Fruit fly (Drosophila melanogaster) whole organism, wandering third instar larva: ENCODE measurements around the gene CG6398.

Source experiments
- Abd-B ChIP-seq: fragments of >200 bp; optimal IDR thresholded peaks from 2 replicates; lab custom pipeline; 2017; ENCODE audit warnings: missing biosample characterization, missing genetic modification characterization
- CG32264 ChIP-seq: fragments of 200-800 bp; sonication (Bioruptor generic); optimal IDR thresholded peaks from 2 replicates; lab custom pipeline; 2016; ENCODE audit warnings: missing biosample characterization, missing genetic modification characterization
- CG9705 ChIP-seq: fragments of 200-800 bp; sonication (Bioruptor generic); optimal IDR thresholded peaks from 2 replicates; lab custom pipeline; 2018; ENCODE audit warnings: missing biosample characterization, mild to moderate bottlenecking, missing genetic modification characterization
- CrebA ChIP-seq: fragments of 200-800 bp; sonication (Bioruptor generic); optimal IDR thresholded peaks from 2 replicates; lab custom pipeline; 2016; ENCODE audit warnings: missing biosample characterization, mild to moderate bottlenecking, missing genetic modification characterization, borderline replicate concordance
- Dfd ChIP-seq: fragments of >200 bp; optimal IDR thresholded peaks from 2 replicates; lab custom pipeline; 2017; ENCODE audit warnings: missing biosample characterization, missing genetic modification characterization
- Dif ChIP-seq: fragments of 200-275, 200-300 bp; sonication (Bioruptor generic); optimal IDR thresholded peaks from 2 replicates; lab custom pipeline; 2018; ENCODE audit warnings: missing biosample characterization, missing genetic modification characterization; ENCODE audit not compliant: partially characterized antibody
- GATAd ChIP-seq: sonication (Bioruptor generic); optimal IDR thresholded peaks from 2 replicates; lab custom pipeline; 2016; ENCODE audit warnings: missing biosample characterization, missing genetic modification characterization
- HLH106 ChIP-seq: fragments of 200-800 bp; optimal IDR thresholded peaks from 3 replicates; lab custom pipeline; 2019; ENCODE audit warnings: missing biosample characterization, mild to moderate bottlenecking, missing genetic modification characterization, moderate library complexity
- Hr78 ChIP-seq: fragments of >200 bp; optimal IDR thresholded peaks from 2 replicates; lab custom pipeline; 2017; ENCODE audit warnings: missing biosample characterization, missing genetic modification characterization
- Hr83 ChIP-seq: fragments of 200-300 bp; sonication (Bioruptor generic); optimal IDR thresholded peaks from 2 replicates; lab custom pipeline; 2016; ENCODE audit warnings: missing biosample characterization, mild to moderate bottlenecking, missing genetic modification characterization, moderate library complexity; ENCODE audit not compliant: poor library complexity, severe bottlenecking
- Myc ChIP-seq: fragments of >200 bp; optimal IDR thresholded peaks from 2 replicates; lab custom pipeline; 2017
- N ChIP-seq: fragments of >200 bp; optimal IDR thresholded peaks from 2 replicates; lab custom pipeline; 2018; ENCODE audit warnings: missing biosample characterization, missing external identifiers, missing genetic modification characterization
- OdsH ChIP-seq: fragments of 200-800 bp; sonication (Bioruptor generic); optimal IDR thresholded peaks from 2 replicates; lab custom pipeline; 2016; ENCODE audit warnings: missing biosample characterization, mild to moderate bottlenecking, missing genetic modification characterization
- Rel ChIP-seq, 2 experiments: fragments of 200-800 bp; sonication (Bioruptor generic) in 1 of 2; optimal IDR thresholded peaks; 2 replicates in 1 of 2; 3 replicates in 1 of 2; lab custom pipeline; 2016 to 2019; ENCODE audit warnings: mild to moderate bottlenecking in 2 of 2, missing biosample characterization in 2 of 2, missing genetic modification characterization in 2 of 2, moderate library complexity in 1 of 2
- Sp1 ChIP-seq: fragments of 200-800 bp; sonication (Bioruptor generic); optimal IDR thresholded peaks from 3 replicates; lab custom pipeline; 2019; ENCODE audit warnings: missing biosample characterization, mild to moderate bottlenecking, missing genetic modification characterization, moderate library complexity
- Vsx2 ChIP-seq: fragments of 200-300, 225-300 bp; sonication (Bioruptor generic); optimal IDR thresholded peaks from 2 replicates; lab custom pipeline; 2018; ENCODE audit warnings: missing biosample characterization, missing genetic modification characterization; ENCODE audit not compliant: partially characterized antibody
- br ChIP-seq: fragments of 200-800 bp; sonication (Bioruptor generic); optimal IDR thresholded peaks from 2 replicates; lab custom pipeline; 2016; ENCODE audit warnings: missing biosample characterization, missing genetic modification characterization
- brk ChIP-seq: fragments of 200-800 bp; sonication (Bioruptor generic); optimal IDR thresholded peaks from 2 replicates; lab custom pipeline; 2016; ENCODE audit warnings: missing biosample characterization, mild to moderate bottlenecking, missing genetic modification characterization
- dl ChIP-seq, 2 experiments: fragments of 175-275, 200-275 bp in 1 of 2; fragments of 200-275 bp in 1 of 2; sonication (Bioruptor generic); optimal IDR thresholded peaks; lab custom pipeline; 2018; ENCODE audit warnings: mild to moderate bottlenecking in 2 of 2, missing biosample characterization in 2 of 2, missing genetic modification characterization in 2 of 2, moderate library complexity in 2 of 2; ENCODE audit not compliant: partially characterized antibody in 2 of 2, insufficient read depth in 1 of 2
- dmrt93B ChIP-seq: fragments of 200-800 bp; sonication (Bioruptor generic); optimal IDR thresholded peaks from 2 replicates; lab custom pipeline; 2018; ENCODE audit warnings: missing biosample characterization, mild to moderate bottlenecking, missing genetic modification characterization
- dsf ChIP-seq: sonication (Bioruptor generic); optimal IDR thresholded peaks from 2 replicates; lab custom pipeline; 2016; ENCODE audit warnings: missing biosample characterization, missing genetic modification characterization, borderline replicate concordance
- ey ChIP-seq: fragments of 200-800 bp; sonication (Bioruptor generic); optimal IDR thresholded peaks from 2 replicates; lab custom pipeline; 2016; ENCODE audit warnings: missing biosample characterization, missing genetic modification characterization
- foxo ChIP-seq, 2 experiments: fragments of 200-800 bp; sonication (Bioruptor generic); optimal IDR thresholded peaks; 2 replicates in 1 of 2; 3 replicates in 1 of 2; lab custom pipeline; 2016 to 2017; ENCODE audit warnings: missing biosample characterization in 2 of 2, missing genetic modification characterization in 2 of 2
- fru ChIP-seq: fragments of 200-800 bp; sonication (Bioruptor generic); optimal IDR thresholded peaks from 3 replicates; lab custom pipeline; 2016; ENCODE audit warnings: missing biosample characterization, mild to moderate bottlenecking, missing genetic modification characterization
- h ChIP-seq: fragments of 200-800 bp; sonication (Bioruptor generic); optimal IDR thresholded peaks from 3 replicates; lab custom pipeline; 2016; ENCODE audit warnings: missing biosample characterization, mild to moderate bottlenecking, missing genetic modification characterization
- jim ChIP-seq: fragments of 175-275, 200-325 bp; sonication (Bioruptor generic); optimal IDR thresholded peaks from 2 replicates; lab custom pipeline; 2016; ENCODE audit warnings: missing biosample characterization, mild to moderate bottlenecking, missing genetic modification characterization
- pan ChIP-seq: fragments of >200 bp; optimal IDR thresholded peaks from 2 replicates; lab custom pipeline; 2017
- psq ChIP-seq: fragments of 200-800 bp; sonication (Bioruptor generic); optimal IDR thresholded peaks from 3 replicates; lab custom pipeline; 2017; ENCODE audit warnings: missing biosample characterization, mild to moderate bottlenecking, missing genetic modification characterization, moderate library complexity
- rgr ChIP-seq: fragments of 200-800 bp; sonication (Bioruptor generic); optimal IDR thresholded peaks from 3 replicates; lab custom pipeline; 2016; ENCODE audit warnings: missing biosample characterization, mild to moderate bottlenecking, missing genetic modification characterization
- sage ChIP-seq: fragments of 200-800 bp; sonication (Bioruptor generic); optimal IDR thresholded peaks from 2 replicates; lab custom pipeline; 2016; ENCODE audit warnings: missing biosample characterization, mild to moderate bottlenecking, missing genetic modification characterization
- sv ChIP-seq: fragments of 200-800 bp; sonication (Bioruptor generic); optimal IDR thresholded peaks from 3 replicates; lab custom pipeline; 2016; ENCODE audit warnings: missing biosample characterization, missing genetic modification characterization
- tai ChIP-seq: sonication (Bioruptor generic); optimal IDR thresholded peaks from 2 replicates; lab custom pipeline; 2016; ENCODE audit warnings: missing biosample characterization, missing genetic modification characterization
- usp ChIP-seq: fragments of >200 bp; optimal IDR thresholded peaks from 2 replicates; lab custom pipeline; 2017; ENCODE audit warnings: missing biosample characterization, missing genetic modification characterization
- woc ChIP-seq: sonication (Bioruptor generic); optimal IDR thresholded peaks from 2 replicates; lab custom pipeline; 2016; ENCODE audit warnings: missing biosample characterization, mild to moderate bottlenecking, missing genetic modification characterization

The CG6398 gene

dm6 chrX:17883418-17883817, 52.8 kb downstream of the CG6398 start, which contains the start of gene CG12985:
TSS of gene CG12985 (plus strand) at chrX:17883718.
- TF ChIP-seq fru (GFP tag; lab: Kevin White, UChicago) (no peak), Vsx2 (no peak), rgr (GFP tag; lab: Kevin White, UChicago) (no peak), sv (no peak), N (GFP tag; lab: Kevin White, UChicago) (no peak), CrebA (GFP tag; lab: Kevin White, UChicago) (no peak), ey (GFP tag; lab: Kevin White, UChicago) (no peak), OdsH (GFP tag; lab: Kevin White, UChicago) (no peak), Abd-B (GFP tag; lab: Kevin White, UChicago) (no peak), dl (GFP tag; optimal IDR thresholded peaks at IDR 0.05; lab: Kevin White, UChicago; ENCODE audit: insufficient read depth in 1 of 2, partially characterized antibody in 2 of 2) (no peak), Dif (GFP tag; lab: Kevin White, UChicago) (no peak), Sp1 (GFP tag; lab: Kevin White, UChicago) (no peak), tai (GFP tag; lab: Kevin White, UChicago) (no peak), pan (no peak), sage (GFP tag; lab: Kevin White, UChicago) (no peak), Myc (lab: Kevin White, UChicago) (no peak), Rel (GFP tag; optimal IDR thresholded peaks at IDR 0.05; lab: Kevin White, UChicago) (no peak), Rel (tag; optimal IDR thresholded peaks at IDR 0.05; lab: Kevin White, UChicago) (no peak)

dm6 chrX:17884567-17884966, 53.9 kb downstream of the CG6398 start:
- TF ChIP-seq h (GFP tag; lab: Kevin White, UChicago) (no peak), CrebA (GFP tag; lab: Kevin White, UChicago) (no peak), pan (no peak), Sp1 (GFP tag; lab: Kevin White, UChicago) (no peak), Abd-B (GFP tag; lab: Kevin White, UChicago) (no peak), woc (GFP tag; lab: Kevin White, UChicago) (no peak), ey (GFP tag; lab: Kevin White, UChicago) (no peak), dsf (no peak), dmrt93B (GFP tag; lab: Kevin White, UChicago) (no peak), fru (GFP tag; lab: Kevin White, UChicago) (no peak), jim (GFP tag; lab: Kevin White, UChicago) (no peak), CG32264 (no peak)
- TF ChIP-seq, all 38 proteins: peak for 0

- TF ChIP-seq GATAd (GFP tag; lab: Kevin White, UChicago) (no peak), ey (GFP tag; lab: Kevin White, UChicago) (no peak), sage (GFP tag; lab: Kevin White, UChicago) (no peak), psq (GFP tag; lab: Kevin White, UChicago) (peak; percentile 13), dmrt93B (GFP tag; lab: Kevin White, UChicago) (no peak), sv (no peak)
These were observed 54.7 kb downstream of the CG6398 start for dm6 chrX:17885295-17885694.

- no peak for TF ChIP-seq Sp1 (GFP tag; lab: Kevin White, UChicago)
These were observed 55.5 kb downstream of the CG6398 start for dm6 chrX:17886107-17886448.

- TF ChIP-seq Hr83 (GFP tag; lab: Kevin White, UChicago) (no peak), brk (GFP tag; lab: Kevin White, UChicago) (peak; percentile 56), Vsx2 (no peak), N (GFP tag; lab: Kevin White, UChicago) (no peak), psq (GFP tag; lab: Kevin White, UChicago) (peak; percentile 69), sv (peak; percentile 1), CG9705 (GFP tag; lab: Kevin White, UChicago) (no peak), Sp1 (GFP tag; lab: Kevin White, UChicago) (peak; percentile 38), Abd-B (GFP tag; lab: Kevin White, UChicago) (no peak), ey (GFP tag; lab: Kevin White, UChicago) (peak; percentile 1), Hr78 (GFP tag; lab: Kevin White, UChicago) (no peak), h (GFP tag; lab: Kevin White, UChicago) (peak; percentile 28), foxo (GFP tag; optimal IDR thresholded peaks at IDR 0.05; lab: Kevin White, UChicago) (no peak), br (GFP tag; lab: Kevin White, UChicago) (peak; percentile 44), usp (no peak), Rel (GFP tag; optimal IDR thresholded peaks at IDR 0.05; lab: Kevin White, UChicago) (no peak), Rel (tag; optimal IDR thresholded peaks at IDR 0.05; lab: Kevin White, UChicago) (peak; percentile 99), Dfd (GFP tag; lab: Kevin White, UChicago) (peak; percentile 46), HLH106 (tag; lab: Kevin White, UChicago) (peak; percentile 24)
- TF ChIP-seq, all 38 proteins: peak for 10
These were observed 56.0 kb downstream of the CG6398 start for dm6 chrX:17886449-17887207.
